Fruit fly (Drosophila melanogaster): Measurements from ENCODE around the gene NLaz.
A peak's percentile ranks its signal among the peaks of the same experiment; 100 is the strongest.

Gene NLaz

dm6 chr2L:1402728-1403127, 41.1 kb upstream of the NLaz start (continued):
- no peak for TF ChIP-seq Bteb2 (GFP tag; optimal IDR thresholded peaks at IDR 0.05)
- TF ChIP-seq CG11247 (GFP tag; IDR thresholded peaks at IDR 0.05), result no peak
- TF ChIP-seq stc (GFP tag; IDR thresholded peaks at IDR 0.05), result 0 out of 2 replicates have a peak, but pooled peaks have one; percentile 43
- TF ChIP-seq CG6765 (GFP tag; optimal IDR thresholded peaks at IDR 0.05), result no peak
- TF ChIP-seq YL-1 (GFP tag; optimal IDR thresholded peaks at IDR 0.05), result no peak
- TF ChIP-seq twi (tag; optimal IDR thresholded peaks at IDR 0.05), result peak; percentile 88
- no peak for TF ChIP-seq CG16779 (GFP tag; IDR thresholded peaks at IDR 0.05)
- TF ChIP-seq HLH3B (GFP tag; IDR thresholded peaks at IDR 0.05), result no peak
- TF ChIP-seq ind (GFP tag; optimal IDR thresholded peaks at IDR 0.05), result no peak
- TF ChIP-seq D19A (tag; optimal IDR thresholded peaks at IDR 0.05), result no peak
- TF ChIP-seq Hsf (GFP tag; optimal IDR thresholded peaks at IDR 0.05), result no peak
- no peak for TF ChIP-seq CG14667 (GFP tag; IDR thresholded peaks at IDR 0.05)
- TF ChIP-seq otp (GFP tag; IDR thresholded peaks at IDR 0.05), result no peak
- no peak for TF ChIP-seq sd (tag; optimal IDR thresholded peaks at IDR 0.05)
- no peak for TF ChIP-seq Ada2b (GFP tag; IDR thresholded peaks at IDR 0.05)
- no peak for TF ChIP-seq CG12299 (tag; optimal IDR thresholded peaks at IDR 0.05)
- no peak for TF ChIP-seq Sry-β (GFP tag; optimal IDR thresholded peaks at IDR 0.05)
- no peak for TF ChIP-seq BEAF-32 (GFP tag; optimal IDR thresholded peaks at IDR 0.05)
- no peak for TF ChIP-seq CG8089 (GFP tag; optimal IDR thresholded peaks at IDR 0.05)
- no peak for TF ChIP-seq Dfd (GFP tag; optimal IDR thresholded peaks at IDR 0.05)
- TF ChIP-seq Hmr (GFP tag; optimal IDR thresholded peaks at IDR 0.05), result peak; percentile 6
- 0 out of 2 replicates have a peak, but pooled peaks have one; percentile 13 for TF ChIP-seq H2.0 (GFP tag; IDR thresholded peaks at IDR 0.05)
- no peak for TF ChIP-seq CG13424 (tag; optimal IDR thresholded peaks at IDR 0.05)
- TF ChIP-seq CG15514 (GFP tag; optimal IDR thresholded peaks at IDR 0.05), result no peak
- TF ChIP-seq CG2199 (GFP tag; IDR thresholded peaks at IDR 0.05), result no peak
- TF ChIP-seq CG10543 (GFP tag; optimal IDR thresholded peaks at IDR 0.05), result no peak
- TF ChIP-seq CG13287 (GFP tag; IDR thresholded peaks at IDR 0.05; ENCODE audit: partially characterized antibody), result no peak
- TF ChIP-seq Nf-YC (tag; optimal IDR thresholded peaks at IDR 0.05), result no peak
- TF ChIP-seq nerfin-1 (tag; optimal IDR thresholded peaks at IDR 0.05), result no peak
- TF ChIP-seq CG17385 (GFP tag; optimal IDR thresholded peaks at IDR 0.05), result no peak
- TF ChIP-seq nerfin-2 (GFP tag; IDR thresholded peaks at IDR 0.05; ENCODE audit: partially characterized antibody), result no peak
- TF ChIP-seq Mrtf (GFP tag; IDR thresholded peaks at IDR 0.05), result no peak
- no peak for TF ChIP-seq Hey (tag; optimal IDR thresholded peaks at IDR 0.05)
- no peak for TF ChIP-seq Gug (GFP tag; IDR thresholded peaks at IDR 0.05)
- TF ChIP-seq CG8924 (tag; optimal IDR thresholded peaks at IDR 0.05), result no peak
- no peak for TF ChIP-seq Eip74EF (GFP tag; optimal IDR thresholded peaks at IDR 0.05)
- no peak for TF ChIP-seq CG2202 (tag; optimal IDR thresholded peaks at IDR 0.05)
- peak; percentile 61 for TF ChIP-seq CG18599 (GFP tag; optimal IDR thresholded peaks at IDR 0.05)
- TF ChIP-seq CG10366 (GFP tag; IDR thresholded peaks at IDR 0.05), result peak; percentile 15; the same call in 1 of the 2 replicates
- no peak for TF ChIP-seq crc (GFP tag; optimal IDR thresholded peaks at IDR 0.05)
- TF ChIP-seq inv (GFP tag; IDR thresholded peaks at IDR 0.05; ENCODE audit: partially characterized antibody), result no peak
- no peak for TF ChIP-seq CG11695 (GFP tag; IDR thresholded peaks at IDR 0.05)
- TF ChIP-seq CG13775 (GFP tag; optimal IDR thresholded peaks at IDR 0.05), result no peak
- TF ChIP-seq lilli (GFP tag; optimal IDR thresholded peaks at IDR 0.05), result peak; percentile 14
- no peak for TF ChIP-seq her (GFP tag; optimal IDR thresholded peaks at IDR 0.05)
- TF ChIP-seq Doc3 (GFP tag; IDR thresholded peaks at IDR 0.05; ENCODE audit: partially characterized antibody), result no peak
- TF ChIP-seq dmrt99B (tag; optimal IDR thresholded peaks at IDR 0.05), result peak; percentile 0
- TF ChIP-seq CG5953 (GFP tag; IDR thresholded peaks at IDR 0.05), result 0 out of 2 replicates have a peak, but pooled peaks have one; percentile 18
- no peak for TF ChIP-seq CG1024 (GFP tag; IDR thresholded peaks at IDR 0.05)
- TF ChIP-seq salm (tag; optimal IDR thresholded peaks at IDR 0.05), result no peak
- peak; percentile 18 for TF ChIP-seq CG2120 (GFP tag; optimal IDR thresholded peaks at IDR 0.05)

Data from whole organism, embryonic.